Worm (Caenorhabditis elegans) whole organism, L1 larva: ENCODE results near the gene aqp-12.

ENCODE experiments used
- C04F5.9 ChIP-seq: sonication (generic microtip); optimal IDR thresholded peaks from 2 replicates; lab custom pipeline; 2016; ENCODE audit warnings: missing genetic modification characterization, missing compliant biosample characterization
- C16A3.4 ChIP-seq: fragments of 150-350 bp; optimal IDR thresholded peaks from 2 replicates; lab custom pipeline; 2014; ENCODE audit warnings: missing biosample characterization, missing genetic modification characterization
- F16B12.6 ChIP-seq: fragments of 150-350 bp; optimal IDR thresholded peaks from 2 replicates; lab custom pipeline; 2014; ENCODE audit warnings: missing biosample characterization, missing genetic modification characterization
- aha-1 ChIP-seq: fragments of 150-350 bp; optimal IDR thresholded peaks from 2 replicates; lab custom pipeline; 2014; ENCODE audit warnings: missing biosample characterization, missing genetic modification characterization
- alr-1 ChIP-seq: fragments of 200-800 bp; sonication (Bioruptor generic); optimal IDR thresholded peaks from 2 replicates; lab custom pipeline; 2018; ENCODE audit warnings: borderline replicate concordance, mild to moderate bottlenecking, missing genetic modification characterization, missing compliant biosample characterization
- aly-2 ChIP-seq: fragments of 150-350 bp; optimal IDR thresholded peaks from 2 replicates; lab custom pipeline; 2014; ENCODE audit warnings: missing biosample characterization, missing genetic modification characterization
- ama-1 ChIP-seq: fragments of 150-350 bp; optimal IDR thresholded peaks from 2 replicates; lab custom pipeline; 2014
- ceh-8 ChIP-seq: fragments of 200-800 bp; sonication (Bioruptor generic); optimal IDR thresholded peaks from 2 replicates; lab custom pipeline; 2018; ENCODE audit warnings: mild to moderate bottlenecking, missing genetic modification characterization, moderate library complexity, missing compliant biosample characterization
- ceh-88 ChIP-seq: fragments of 200-800 bp; sonication (Bioruptor generic); IDR thresholded peaks from 2 replicates; pipeline ENCODE4 v1.3.6; 2022; ENCODE audit warnings: missing genetic modification characterization, missing compliant biosample characterization
- ces-1 ChIP-seq: fragments of 150-350 bp; optimal IDR thresholded peaks from 2 replicates; lab custom pipeline; 2014; ENCODE audit warnings: missing biosample characterization, missing genetic modification reagents, missing genetic modification characterization
- dpl-1 ChIP-seq, 3 experiments: fragments of 150-350 bp in 2 of 3; sonication (generic microtip) in 1 of 3; optimal IDR thresholded peaks; 2 replicates each; lab custom pipeline; 2014 to 2017; ENCODE audit warnings: missing biosample characterization in 3 of 3, missing genetic modification characterization in 3 of 3, missing genetic modification reagents in 3 of 3
- dsc-1 ChIP-seq: sonication (generic microtip); optimal IDR thresholded peaks from 2 replicates; lab custom pipeline; 2016; ENCODE audit warnings: mild to moderate bottlenecking, missing genetic modification characterization, missing compliant biosample characterization
- efl-1 ChIP-seq, 4 experiments: fragments of 150-350 bp; optimal IDR thresholded peaks in 3 of 4; peaks in 1 of 4; 1 replicate in 1 of 4; 2 replicates in 3 of 4; lab custom pipeline; 2014; ENCODE audit warnings: missing biosample characterization in 2 of 4, missing genetic modification characterization in 2 of 4, missing genetic modification reagents in 2 of 4
- efl-3 ChIP-seq: fragments of 200-800 bp; sonication (Bioruptor generic); optimal IDR thresholded peaks from 2 replicates; lab custom pipeline; 2018; ENCODE audit warnings: mild to moderate bottlenecking, missing genetic modification characterization, missing compliant biosample characterization
- elt-2 ChIP-seq: sonication (generic microtip); optimal IDR thresholded peaks from 2 replicates; lab custom pipeline; 2016; ENCODE audit warnings: missing genetic modification characterization, mild to moderate bottlenecking, inconsistent platforms, missing compliant biosample characterization, missing genetic modification reagents
- elt-3 ChIP-seq, 6 experiments: fragments of 150-350 bp in 1 of 6; sonication (generic microtip); optimal IDR thresholded peaks; 2 replicates each; lab custom pipeline; 2017 to 2018; ENCODE audit warnings: missing biosample characterization in 6 of 6, missing genetic modification characterization in 6 of 6, inconsistent platforms in 1 of 6
- ets-5 ChIP-seq: fragments of 200-800 bp; sonication (Bioruptor generic); IDR thresholded peaks from 2 replicates; pipeline ENCODE4 v1.3.6; 2022; ENCODE audit warnings: missing genetic modification characterization, missing compliant biosample characterization
- fkh-10 ChIP-seq: sonication (generic microtip); optimal IDR thresholded peaks from 2 replicates; lab custom pipeline; 2017; ENCODE audit warnings: missing biosample characterization, missing genetic modification reagents, missing genetic modification characterization
- fkh-4 ChIP-seq: sonication (generic microtip); optimal IDR thresholded peaks from 2 replicates; lab custom pipeline; 2016; ENCODE audit warnings: missing compliant biosample characterization, missing genetic modification characterization, borderline replicate concordance
- fos-1 ChIP-seq: fragments of 150-350 bp; optimal IDR thresholded peaks from 2 replicates; lab custom pipeline; 2014; ENCODE audit warnings: missing biosample characterization, missing genetic modification characterization
- grh-1 ChIP-seq: fragments of 200-800 bp; sonication (Bioruptor generic); IDR thresholded peaks from 2 replicates; pipeline ENCODE4 v1.3.6; 2022; ENCODE audit warnings: missing genetic modification reagents, missing genetic modification characterization, missing compliant biosample characterization
- hlh-17 ChIP-seq: fragments of 200-800 bp; sonication (Bioruptor generic); optimal IDR thresholded peaks from 2 replicates; lab custom pipeline; 2018; ENCODE audit warnings: missing genetic modification characterization, mild to moderate bottlenecking, missing compliant biosample characterization, moderate library complexity, borderline replicate concordance
- irx-1 ChIP-seq: sonication (generic microtip); optimal IDR thresholded peaks from 2 replicates; lab custom pipeline; 2016; ENCODE audit warnings: missing genetic modification characterization, missing compliant biosample characterization
- jun-1 ChIP-seq: fragments of 150-350 bp; optimal IDR thresholded peaks from 2 replicates; lab custom pipeline; 2014; ENCODE audit warnings: missing biosample characterization, missing genetic modification reagents, missing genetic modification characterization
- lin-13 ChIP-seq: fragments of 150-350 bp; optimal IDR thresholded peaks from 2 replicates; lab custom pipeline; 2014; ENCODE audit warnings: missing biosample characterization, missing genetic modification reagents, missing genetic modification characterization
- lin-15B ChIP-seq: fragments of 150-350 bp; sonication (generic microtip); optimal IDR thresholded peaks from 3 replicates; lab custom pipeline; 2014; ENCODE audit warnings: missing biosample characterization, missing genetic modification characterization
- lin-35 ChIP-seq, 2 experiments: fragments of 150-350 bp; optimal IDR thresholded peaks; 2 replicates each; lab custom pipeline; 2014; ENCODE audit warnings: missing biosample characterization in 2 of 2, missing genetic modification characterization in 2 of 2, missing genetic modification reagents in 2 of 2
- lir-3 ChIP-seq: sonication (generic microtip); optimal IDR thresholded peaks from 2 replicates; lab custom pipeline; 2016; ENCODE audit warnings: mild to moderate bottlenecking, missing genetic modification characterization, moderate library complexity, missing compliant biosample characterization; ENCODE audit not compliant: poor library complexity
- lsy-2 ChIP-seq, 2 experiments: fragments of 150-350 bp; optimal IDR thresholded peaks; 2 replicates each; lab custom pipeline; 2014; ENCODE audit warnings: missing biosample characterization in 2 of 2, missing genetic modification characterization in 2 of 2
- mep-1 ChIP-seq: fragments of 150-350 bp; optimal IDR thresholded peaks from 2 replicates; lab custom pipeline; 2014; ENCODE audit warnings: missing biosample characterization, missing genetic modification characterization
- nhr-19 ChIP-seq: fragments of 200-800 bp; sonication (Bioruptor generic); conservative IDR thresholded peaks from 2 replicates; pipeline ENCODE4 v1.3.6; 2022; ENCODE audit warnings: missing genetic modification characterization, missing compliant biosample characterization
- nhr-28 ChIP-seq: fragments of 150-350 bp; optimal IDR thresholded peaks from 2 replicates; lab custom pipeline; 2014; ENCODE audit warnings: missing biosample characterization, missing genetic modification characterization
- nhr-85 ChIP-seq: sonication (generic microtip); peaks from one replicate; lab custom pipeline; 2016; ENCODE audit warnings: missing genetic modification characterization, inconsistent platforms, missing compliant biosample characterization
- nhr-90 ChIP-seq: sonication (generic microtip); optimal IDR thresholded peaks from 2 replicates; lab custom pipeline; 2016; ENCODE audit warnings: mild to moderate bottlenecking, missing genetic modification characterization, missing compliant biosample characterization; ENCODE audit not compliant: poor library complexity
- pag-3 ChIP-seq: sonication (generic microtip); optimal IDR thresholded peaks from 2 replicates; lab custom pipeline; 2017; ENCODE audit warnings: missing genetic modification characterization, mild to moderate bottlenecking, missing compliant biosample characterization, antibody characterized with exemption, borderline replicate concordance; ENCODE audit not compliant: insufficient read depth
- pax-3 ChIP-seq: fragments of 200-800 bp; sonication (Bioruptor generic); optimal IDR thresholded peaks from 2 replicates; lab custom pipeline; 2018; ENCODE audit warnings: mild to moderate bottlenecking, missing genetic modification characterization, moderate library complexity, missing compliant biosample characterization
- rnt-1 ChIP-seq: sonication (generic microtip); optimal IDR thresholded peaks from 2 replicates; lab custom pipeline; 2016; ENCODE audit warnings: mild to moderate bottlenecking, missing genetic modification characterization, moderate library complexity, missing compliant biosample characterization
- snpc-4 ChIP-seq: fragments of 150-350 bp; optimal IDR thresholded peaks from 2 replicates; lab custom pipeline; 2014; ENCODE audit warnings: missing biosample characterization, missing genetic modification characterization
- sox-4 ChIP-seq: sonication (generic microtip); optimal IDR thresholded peaks from 2 replicates; lab custom pipeline; 2016; ENCODE audit warnings: missing genetic modification characterization, missing compliant biosample characterization
- sup-37 ChIP-seq: fragments of 200-800 bp; sonication (Bioruptor generic); optimal IDR thresholded peaks from 2 replicates; lab custom pipeline; 2018; ENCODE audit warnings: mild to moderate bottlenecking, missing genetic modification characterization, missing compliant biosample characterization
- tbx-2 ChIP-seq: sonication (generic microtip); optimal IDR thresholded peaks from 2 replicates; lab custom pipeline; 2016; ENCODE audit warnings: missing genetic modification characterization, missing compliant biosample characterization
- tlp-1 ChIP-seq: fragments of 150-350 bp; optimal IDR thresholded peaks from 2 replicates; lab custom pipeline; 2014; ENCODE audit warnings: missing biosample characterization, missing genetic modification characterization
- unc-30 ChIP-seq: sonication (generic microtip); optimal IDR thresholded peaks from 2 replicates; lab custom pipeline; 2017; ENCODE audit warnings: missing biosample characterization, missing genetic modification characterization
- unc-62 ChIP-seq: fragments of 150-350 bp; optimal IDR thresholded peaks from 2 replicates; lab custom pipeline; 2014; ENCODE audit warnings: missing biosample characterization, missing genetic modification reagents, missing genetic modification characterization
- unc-86 ChIP-seq: sonication (generic microtip); optimal IDR thresholded peaks from 2 replicates; lab custom pipeline; 2016; ENCODE audit warnings: missing genetic modification characterization, missing compliant biosample characterization
- vab-15 ChIP-seq: sonication (generic microtip); optimal IDR thresholded peaks from 2 replicates; lab custom pipeline; 2017; ENCODE audit warnings: missing genotype, mild to moderate bottlenecking, missing genetic modification characterization, missing compliant biosample characterization
- zag-1 ChIP-seq: fragments of 150-350 bp; optimal IDR thresholded peaks from 2 replicates; lab custom pipeline; 2014; ENCODE audit warnings: missing biosample characterization, missing genetic modification characterization
- zip-4 ChIP-seq: fragments of 200-800 bp; sonication (Bioruptor generic); optimal IDR thresholded peaks from 2 replicates; lab custom pipeline; 2018; ENCODE audit warnings: mild to moderate bottlenecking, missing genetic modification characterization, moderate library complexity, missing compliant biosample characterization
- ztf-4 ChIP-seq: fragments of 150-350 bp; optimal IDR thresholded peaks from 2 replicates; lab custom pipeline; 2014; ENCODE audit warnings: missing biosample characterization, missing genetic modification characterization

Gene aqp-12

DNA sequence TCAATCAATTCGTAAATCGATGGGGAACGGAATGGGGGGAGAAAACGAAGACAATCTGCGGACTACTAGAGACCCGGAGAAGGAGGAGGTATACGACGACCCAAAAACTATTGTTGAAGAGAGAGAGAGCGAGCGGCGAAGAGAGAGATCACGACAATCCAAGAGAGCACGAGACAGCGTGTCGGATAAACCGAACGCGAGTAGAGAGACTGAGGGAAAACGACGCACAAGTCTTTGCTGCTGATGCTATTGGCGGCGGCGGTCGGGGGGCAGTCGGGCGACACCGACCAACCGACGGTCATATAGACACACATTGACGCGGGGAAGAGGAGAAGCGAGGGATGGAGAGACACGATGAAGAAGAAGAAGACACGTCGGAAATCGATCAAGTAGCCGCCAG lies 19.5 kb downstream of the aqp-12 start (continued):
- TF ChIP-seq zip-4 (no peak), C04F5.9 (tag; lab: Kevin White, UChicago) (no peak), ceh-8 (peak; percentile 21), lir-3 (no peak), lsy-2 (tag; optimal IDR thresholded peaks at IDR 0.05; lab: Kevin White, UChicago) (peak; percentile 63 to 83), unc-86 (tag; lab: Kevin White, UChicago) (peak; percentile 67), ama-1 (lab: Kevin White, UChicago) (no peak), aly-2 (tag; lab: Kevin White, UChicago) (peak; percentile 26), sox-4 (tag; lab: Kevin White, UChicago) (peak; percentile 5)

DNA sequence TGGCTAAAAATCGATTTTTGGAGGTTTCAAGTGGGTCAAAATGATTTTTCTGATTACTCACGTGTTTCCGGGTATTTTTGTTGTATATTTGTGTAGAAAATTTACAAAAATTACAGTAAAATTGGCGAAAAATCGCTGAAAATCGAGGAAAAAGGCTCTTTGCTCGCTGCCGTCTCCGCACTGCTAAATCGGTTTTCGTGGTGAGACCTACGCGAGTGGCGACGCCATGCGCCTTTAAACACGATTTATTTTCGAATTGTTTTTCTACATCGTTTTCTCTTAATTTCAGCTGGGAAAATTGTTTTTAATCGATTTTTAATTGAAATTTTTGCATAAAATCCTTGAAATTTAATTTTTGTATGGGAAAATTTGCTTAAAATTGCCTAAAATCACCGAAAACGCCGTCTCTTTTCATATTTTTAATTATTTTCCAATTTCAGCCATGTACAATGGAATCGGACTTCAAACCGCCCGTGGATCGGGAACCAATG lies 21.9 kb downstream of the aqp-12 start, which contains the start of the genes pqn-87 and rsr-2:
pqn-87 (minus strand) TSS at position 171 of the 491 bp plus-strand sequence.
rsr-2 (plus strand) TSS at position 441 of the 491 bp plus-strand sequence.
- no peak for TF ChIP-seq zip-4
- no peak for TF ChIP-seq fkh-4 (tag; lab: Kevin White, UChicago)
- TF ChIP-seq fos-1 (tag; lab: Kevin White, UChicago): no peak
- no peak for TF ChIP-seq lin-13
- no peak for TF ChIP-seq pag-3 (tag; lab: Kevin White, UChicago)
- no peak for TF ChIP-seq ceh-88
- TF ChIP-seq unc-30 (tag; lab: Kevin White, UChicago): no peak
- TF ChIP-seq efl-3: no peak
- no peak for TF ChIP-seq grh-1
- TF ChIP-seq elt-2 (tag; lab: Kevin White, UChicago): no peak
- no peak for TF ChIP-seq ets-5
- peak; percentile 51 to 52 for TF ChIP-seq efl-1 (optimal IDR thresholded peaks at IDR 0.05; lab: Kevin White, UChicago)
- peak in 1 of 2 experiments; percentile 54 for TF ChIP-seq efl-1 (GFP tag; optimal IDR thresholded peaks at IDR 0.05 in 1 of 2; lab: Kevin White, UChicago)
- TF ChIP-seq sup-37: no peak
- no peak for TF ChIP-seq tbx-2 (tag; lab: Kevin White, UChicago)
- TF ChIP-seq ama-1 (lab: Kevin White, UChicago): no peak
- TF ChIP-seq fkh-10 (GFP tag; lab: Kevin White, UChicago): no peak
- TF ChIP-seq nhr-28 (tag; lab: Kevin White, UChicago): no peak
- no peak for TF ChIP-seq sox-4 (tag; lab: Kevin White, UChicago)
- peak; percentile 31 to 57 (median 38) for TF ChIP-seq dpl-1 (GFP tag; optimal IDR thresholded peaks at IDR 0.05; lab: Kevin White, UChicago)
- TF ChIP-seq unc-62 (GFP tag; lab: Kevin White, UChicago): no peak
- no peak for TF ChIP-seq alr-1
- no peak for TF ChIP-seq snpc-4 (tag; lab: Kevin White, UChicago)
- TF ChIP-seq lin-15B (tag; lab: Kevin White, UChicago): no peak
- TF ChIP-seq jun-1 (tag; lab: Kevin White, UChicago): no peak
- no peak for TF ChIP-seq irx-1 (tag; lab: Kevin White, UChicago)
- no peak for TF ChIP-seq lir-3
- no peak for TF ChIP-seq pax-3
- no peak for TF ChIP-seq hlh-17 (GFP tag; lab: Kevin White, UChicago)
- no peak for TF ChIP-seq ceh-8
- no peak for TF ChIP-seq C04F5.9 (tag; lab: Kevin White, UChicago)
- TF ChIP-seq tlp-1 (tag; lab: Kevin White, UChicago): no peak
- TF ChIP-seq ztf-4 (tag; lab: Kevin White, UChicago): no peak
- TF ChIP-seq C16A3.4: peak; percentile 40
- no peak for TF ChIP-seq mep-1 (tag; lab: Kevin White, UChicago)
- no peak for TF ChIP-seq nhr-19 (GFP tag; lab: Robert Waterston, UW)
- no peak for TF ChIP-seq dsc-1 (tag; lab: Kevin White, UChicago)
- TF ChIP-seq aha-1 (tag; lab: Kevin White, UChicago): no peak
- TF ChIP-seq ces-1 (GFP tag; lab: Kevin White, UChicago): no peak
- no peak for TF ChIP-seq zag-1
- no peak for TF ChIP-seq nhr-90 (tag; lab: Kevin White, UChicago)
- TF ChIP-seq elt-3 (tag; optimal IDR thresholded peaks at IDR 0.05; lab: Kevin White, UChicago): no peak
- TF ChIP-seq vab-15: no peak
- no peak for TF ChIP-seq unc-86 (tag; lab: Kevin White, UChicago)
- TF ChIP-seq nhr-85 (tag; lab: Kevin White, UChicago): no peak
- TF ChIP-seq lin-35 (GFP tag; optimal IDR thresholded peaks at IDR 0.05; lab: Kevin White, UChicago): peak; percentile 49 to 76
- peak; percentile 7 for TF ChIP-seq F16B12.6
- no peak for TF ChIP-seq rnt-1 (tag; lab: Kevin White, UChicago)
